Fruit fly (Drosophila melanogaster) whole organism, embryonic: ENCODE measurements around the gene Sodh1.

Source experiments
- CG10147 ChIP-seq: fragments of 200-800 bp; sonication (Bioruptor generic); optimal IDR thresholded peaks from 2 replicates; lab custom pipeline; 2019; ENCODE audit warnings: missing biosample characterization, mild to moderate bottlenecking, missing genetic modification characterization, moderate library complexity
- CG12071 ChIP-seq: fragments of 200-800 bp; sonication (Bioruptor generic); optimal IDR thresholded peaks from 3 replicates; lab custom pipeline; 2018; ENCODE audit warnings: missing biosample characterization, mild to moderate bottlenecking, missing genetic modification characterization
- CG14710 ChIP-seq: fragments of 200-800 bp; sonication (Bioruptor generic); optimal IDR thresholded peaks from 3 replicates; lab custom pipeline; 2019; ENCODE audit warnings: missing biosample characterization, mild to moderate bottlenecking, missing genetic modification characterization, moderate library complexity
- CG14860 ChIP-seq: fragments of 200-800 bp; sonication (Bioruptor generic); IDR thresholded peaks from 3 replicates; pipeline ENCODE4 v1.3.6; 2022; ENCODE audit warnings: missing biosample characterization, missing genetic modification characterization; ENCODE audit not compliant: partially characterized antibody
- CG5245 ChIP-seq: fragments of 200-800 bp; sonication (Bioruptor generic); optimal IDR thresholded peaks from 3 replicates; lab custom pipeline; 2016; ENCODE audit warnings: missing biosample characterization, missing genetic modification characterization
- dmrt99B ChIP-seq: fragments of 200-800 bp; sonication (Bioruptor generic); optimal IDR thresholded peaks from 2 replicates; lab custom pipeline; 2018; ENCODE audit warnings: missing biosample characterization, mild to moderate bottlenecking, missing genetic modification characterization, moderate library complexity
- insv ChIP-seq, 2 experiments: fragments of 200-800 bp; sonication (Bioruptor generic); optimal IDR thresholded peaks; 3 replicates each; lab custom pipeline; 2016 to 2018; ENCODE audit warnings: missing biosample characterization in 2 of 2, missing genetic modification characterization in 2 of 2
- lilli ChIP-seq: fragments of 200-800 bp; sonication (Bioruptor generic); optimal IDR thresholded peaks from 3 replicates; lab custom pipeline; 2016; ENCODE audit warnings: missing biosample characterization, missing genetic modification characterization
- psq ChIP-seq: fragments of 200-800 bp; sonication (Bioruptor generic); optimal IDR thresholded peaks from 2 replicates; lab custom pipeline; 2017; ENCODE audit warnings: missing biosample characterization, missing genetic modification characterization
- run ChIP-seq: fragments of 200-800 bp; sonication (Bioruptor generic); optimal IDR thresholded peaks from 3 replicates; lab custom pipeline; 2018; ENCODE audit warnings: missing biosample characterization, mild to moderate bottlenecking, missing genetic modification characterization

DNA sequence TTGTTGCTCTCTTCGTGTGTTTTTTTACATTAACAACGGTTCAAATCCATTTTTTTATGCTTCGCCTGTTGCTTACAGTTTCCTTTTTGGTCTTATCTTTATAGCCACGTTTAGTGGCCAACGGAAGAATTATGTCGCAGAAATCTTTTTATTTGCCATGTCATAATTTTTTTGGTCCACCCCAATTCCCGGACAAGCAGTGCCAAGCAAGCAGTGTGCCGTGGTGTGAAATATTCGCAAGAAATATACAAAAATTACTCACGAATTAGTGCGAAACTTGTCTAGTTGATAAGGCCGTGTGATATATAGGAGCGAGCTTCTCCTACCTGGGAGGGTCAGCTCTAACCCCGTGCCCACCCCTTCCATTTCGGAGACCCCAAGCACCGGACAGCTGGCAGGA is 11.2 kb upstream of the Sodh1 start:
- no peak for TF ChIP-seq run (tag; lab: Kevin White, UChicago)
- no peak for TF ChIP-seq CG14710 (tag; lab: Kevin White, UChicago)
- TF ChIP-seq CG5245 (GFP tag; lab: Kevin White, UChicago), result no peak
- no peak for TF ChIP-seq CG14860 (GFP tag; lab: Robert Waterston, UW)
- TF ChIP-seq insv (GFP tag; optimal IDR thresholded peaks at IDR 0.05; lab: Kevin White, UChicago), result no peak
- TF ChIP-seq lilli (GFP tag; lab: Kevin White, UChicago), result no peak
- TF ChIP-seq dmrt99B (tag; lab: Kevin White, UChicago), result no peak
- no peak for TF ChIP-seq psq
- TF ChIP-seq CG10147 (GFP tag; lab: Kevin White, UChicago), result no peak
- TF ChIP-seq CG12071 (GFP tag; lab: Kevin White, UChicago), result no peak
